Worm (Caenorhabditis elegans) whole organism, L4 larva: ENCODE data around the gene nhr-70.

Experiments used
- T20F7.1 ChIP-seq: fragments of 200-800 bp; sonication (Bioruptor generic); optimal IDR thresholded peaks from 2 replicates; lab custom pipeline; 2018; ENCODE audit warnings: mild to moderate bottlenecking, missing genetic modification characterization, missing compliant biosample characterization
- ceh-82 ChIP-seq: sonication (generic microtip); optimal IDR thresholded peaks from 2 replicates; lab custom pipeline; 2017; ENCODE audit warnings: missing biosample characterization, missing genetic modification characterization
- fkh-10 ChIP-seq: fragments of 150-350 bp; optimal IDR thresholded peaks from 2 replicates; lab custom pipeline; 2014; ENCODE audit warnings: missing biosample characterization, missing genetic modification reagents, missing genetic modification characterization
- nhr-11 ChIP-seq: fragments of 150-350 bp; optimal IDR thresholded peaks from 2 replicates; lab custom pipeline; 2014; ENCODE audit warnings: missing biosample characterization, missing genetic modification characterization
- unc-130 ChIP-seq: sonication (generic microtip); optimal IDR thresholded peaks from 2 replicates; lab custom pipeline; 2016; ENCODE audit warnings: missing genetic modification reagents, missing genetic modification characterization, missing compliant biosample characterization
- zag-1 ChIP-seq: fragments of 150-350 bp; optimal IDR thresholded peaks from 2 replicates; lab custom pipeline; 2014; ENCODE audit warnings: missing biosample characterization, missing genetic modification characterization

- TF ChIP-seq zag-1 (tag; lab: Kevin White, UChicago) (no peak), ceh-82 (tag; lab: Kevin White, UChicago) (no peak), fkh-10 (GFP tag; lab: Kevin White, UChicago) (no peak), nhr-11 (tag; lab: Kevin White, UChicago) (no peak), unc-130 (GFP tag; lab: Kevin White, UChicago) (no peak), T20F7.1 (GFP tag; lab: Kevin White, UChicago) (no peak)
Observed at ce11 chrV:18639601-18640354, 23.4 kb downstream of the nhr-70 start, which contains the start of gene egas-1.
